Worm (Caenorhabditis elegans) whole organism, L1 larva: ENCODE measurements around the gene pqn-54.
A peak's percentile ranks its signal among the peaks of the same experiment; 100 is the strongest.

Source experiments
- C04F5.9 ChIP-seq: sonication (generic microtip); optimal IDR thresholded peaks from 2 replicates; lab custom pipeline; 2016; ENCODE audit warnings: missing genetic modification characterization, missing compliant biosample characterization
- C16A3.4 ChIP-seq: fragments of 150-350 bp; optimal IDR thresholded peaks from 2 replicates; lab custom pipeline; 2014; ENCODE audit warnings: missing biosample characterization, missing genetic modification characterization
- Y116A8C.19 ChIP-seq: sonication (generic microtip); optimal IDR thresholded peaks from 2 replicates; lab custom pipeline; 2016; ENCODE audit warnings: missing compliant biosample characterization, missing genetic modification characterization, borderline replicate concordance
- aha-1 ChIP-seq: fragments of 150-350 bp; optimal IDR thresholded peaks from 2 replicates; lab custom pipeline; 2014; ENCODE audit warnings: missing biosample characterization, missing genetic modification characterization
- alr-1 ChIP-seq: fragments of 200-800 bp; sonication (Bioruptor generic); optimal IDR thresholded peaks from 2 replicates; lab custom pipeline; 2018; ENCODE audit warnings: borderline replicate concordance, mild to moderate bottlenecking, missing genetic modification characterization, missing compliant biosample characterization
- ama-1 ChIP-seq: fragments of 150-350 bp; optimal IDR thresholded peaks from 2 replicates; lab custom pipeline; 2014
- blmp-1 ChIP-seq: fragments of 150-350 bp; optimal IDR thresholded peaks from 2 replicates; lab custom pipeline; 2014; ENCODE audit warnings: missing biosample characterization, missing genetic modification characterization
- ceh-63 ChIP-seq: fragments of 200-800 bp; sonication (Bioruptor generic); optimal IDR thresholded peaks from 2 replicates; lab custom pipeline; 2018; ENCODE audit warnings: mild to moderate bottlenecking, missing genetic modification characterization, missing compliant biosample characterization
- ceh-8 ChIP-seq: fragments of 200-800 bp; sonication (Bioruptor generic); optimal IDR thresholded peaks from 2 replicates; lab custom pipeline; 2018; ENCODE audit warnings: mild to moderate bottlenecking, missing genetic modification characterization, moderate library complexity, missing compliant biosample characterization
- ceh-88 ChIP-seq: fragments of 200-800 bp; sonication (Bioruptor generic); IDR thresholded peaks from 2 replicates; pipeline ENCODE4 v1.3.6; 2022; ENCODE audit warnings: missing genetic modification characterization, missing compliant biosample characterization
- ceh-90 ChIP-seq: sonication (generic microtip); optimal IDR thresholded peaks from 2 replicates; lab custom pipeline; 2016; ENCODE audit warnings: missing genetic modification characterization, missing compliant biosample characterization
- ces-1 ChIP-seq: fragments of 150-350 bp; optimal IDR thresholded peaks from 2 replicates; lab custom pipeline; 2014; ENCODE audit warnings: missing biosample characterization, missing genetic modification reagents, missing genetic modification characterization
- dsc-1 ChIP-seq: sonication (generic microtip); optimal IDR thresholded peaks from 2 replicates; lab custom pipeline; 2016; ENCODE audit warnings: mild to moderate bottlenecking, missing genetic modification characterization, missing compliant biosample characterization
- efl-3 ChIP-seq: fragments of 200-800 bp; sonication (Bioruptor generic); optimal IDR thresholded peaks from 2 replicates; lab custom pipeline; 2018; ENCODE audit warnings: mild to moderate bottlenecking, missing genetic modification characterization, missing compliant biosample characterization
- elt-2 ChIP-seq: sonication (generic microtip); optimal IDR thresholded peaks from 2 replicates; lab custom pipeline; 2016; ENCODE audit warnings: missing genetic modification characterization, mild to moderate bottlenecking, inconsistent platforms, missing compliant biosample characterization, missing genetic modification reagents
- ets-5 ChIP-seq: fragments of 200-800 bp; sonication (Bioruptor generic); IDR thresholded peaks from 2 replicates; pipeline ENCODE4 v1.3.6; 2022; ENCODE audit warnings: missing genetic modification characterization, missing compliant biosample characterization
- fkh-10 ChIP-seq: sonication (generic microtip); optimal IDR thresholded peaks from 2 replicates; lab custom pipeline; 2017; ENCODE audit warnings: missing biosample characterization, missing genetic modification reagents, missing genetic modification characterization
- fkh-4 ChIP-seq: sonication (generic microtip); optimal IDR thresholded peaks from 2 replicates; lab custom pipeline; 2016; ENCODE audit warnings: missing compliant biosample characterization, missing genetic modification characterization, borderline replicate concordance
- fos-1 ChIP-seq: fragments of 150-350 bp; optimal IDR thresholded peaks from 2 replicates; lab custom pipeline; 2014; ENCODE audit warnings: missing biosample characterization, missing genetic modification characterization
- hlh-17 ChIP-seq: fragments of 200-800 bp; sonication (Bioruptor generic); optimal IDR thresholded peaks from 2 replicates; lab custom pipeline; 2018; ENCODE audit warnings: missing genetic modification characterization, mild to moderate bottlenecking, missing compliant biosample characterization, moderate library complexity, borderline replicate concordance
- irx-1 ChIP-seq: sonication (generic microtip); optimal IDR thresholded peaks from 2 replicates; lab custom pipeline; 2016; ENCODE audit warnings: missing genetic modification characterization, missing compliant biosample characterization
- jun-1 ChIP-seq: fragments of 150-350 bp; optimal IDR thresholded peaks from 2 replicates; lab custom pipeline; 2014; ENCODE audit warnings: missing biosample characterization, missing genetic modification reagents, missing genetic modification characterization
- lin-13 ChIP-seq: fragments of 150-350 bp; optimal IDR thresholded peaks from 2 replicates; lab custom pipeline; 2014; ENCODE audit warnings: missing biosample characterization, missing genetic modification reagents, missing genetic modification characterization
- lin-14 ChIP-seq: fragments of 200-800 bp; sonication (Bioruptor generic); optimal IDR thresholded peaks from 2 replicates; lab custom pipeline; 2018; ENCODE audit warnings: mild to moderate bottlenecking, missing genetic modification characterization, moderate library complexity, missing compliant biosample characterization
- lir-3 ChIP-seq: sonication (generic microtip); optimal IDR thresholded peaks from 2 replicates; lab custom pipeline; 2016; ENCODE audit warnings: mild to moderate bottlenecking, missing genetic modification characterization, moderate library complexity, missing compliant biosample characterization; ENCODE audit not compliant: poor library complexity
- mab-9 ChIP-seq: fragments of 200-800 bp; sonication (Bioruptor generic); IDR thresholded peaks from 2 replicates; pipeline ENCODE4 v1.3.6; 2022; ENCODE audit warnings: missing genetic modification reagents, missing genetic modification characterization, missing compliant biosample characterization
- mef-2 ChIP-seq: fragments of 150-350 bp; optimal IDR thresholded peaks from 2 replicates; lab custom pipeline; 2014; ENCODE audit warnings: missing biosample characterization, missing genetic modification characterization
- nhr-11 ChIP-seq: fragments of 150-350 bp; optimal IDR thresholded peaks from 2 replicates; lab custom pipeline; 2014; ENCODE audit warnings: missing biosample characterization, missing genetic modification characterization
- nhr-12 ChIP-seq: sonication (generic microtip); optimal IDR thresholded peaks from 2 replicates; lab custom pipeline; 2017; ENCODE audit warnings: missing biosample characterization, missing genetic modification characterization
- nhr-19 ChIP-seq: fragments of 200-800 bp; sonication (Bioruptor generic); conservative IDR thresholded peaks from 2 replicates; pipeline ENCODE4 v1.3.6; 2022; ENCODE audit warnings: missing genetic modification characterization, missing compliant biosample characterization
- nhr-20 ChIP-seq: sonication (generic microtip); optimal IDR thresholded peaks from 2 replicates; lab custom pipeline; 2016; ENCODE audit warnings: mild to moderate bottlenecking, missing genetic modification characterization, missing compliant biosample characterization
- nhr-237 ChIP-seq: fragments of 150-350 bp; optimal IDR thresholded peaks from 2 replicates; lab custom pipeline; 2014; ENCODE audit warnings: missing biosample characterization, missing genetic modification characterization
- nhr-28 ChIP-seq: fragments of 150-350 bp; optimal IDR thresholded peaks from 2 replicates; lab custom pipeline; 2014; ENCODE audit warnings: missing biosample characterization, missing genetic modification characterization
- nhr-47 ChIP-seq: sonication (generic microtip); optimal IDR thresholded peaks from 2 replicates; lab custom pipeline; 2016; ENCODE audit warnings: mild to moderate bottlenecking, missing genetic modification characterization, moderate library complexity, missing compliant biosample characterization
- nhr-71 ChIP-seq: sonication (generic microtip); optimal IDR thresholded peaks from 2 replicates; lab custom pipeline; 2016; ENCODE audit warnings: mild to moderate bottlenecking, missing genetic modification characterization, moderate library complexity, missing compliant biosample characterization
- nhr-77 ChIP-seq: fragments of 150-350 bp; optimal IDR thresholded peaks from 2 replicates; lab custom pipeline; 2014; ENCODE audit warnings: missing biosample characterization, missing genetic modification characterization
- nhr-90 ChIP-seq: sonication (generic microtip); optimal IDR thresholded peaks from 2 replicates; lab custom pipeline; 2016; ENCODE audit warnings: mild to moderate bottlenecking, missing genetic modification characterization, missing compliant biosample characterization; ENCODE audit not compliant: poor library complexity
- pag-3 ChIP-seq: sonication (generic microtip); optimal IDR thresholded peaks from 2 replicates; lab custom pipeline; 2017; ENCODE audit warnings: missing genetic modification characterization, mild to moderate bottlenecking, missing compliant biosample characterization, antibody characterized with exemption, borderline replicate concordance; ENCODE audit not compliant: insufficient read depth
- pax-3 ChIP-seq: fragments of 200-800 bp; sonication (Bioruptor generic); optimal IDR thresholded peaks from 2 replicates; lab custom pipeline; 2018; ENCODE audit warnings: mild to moderate bottlenecking, missing genetic modification characterization, moderate library complexity, missing compliant biosample characterization
- pqm-1 ChIP-seq: sonication (generic microtip); optimal IDR thresholded peaks from 3 replicates; lab custom pipeline; 2017; ENCODE audit warnings: missing biosample characterization, missing genetic modification characterization
- snu-23 ChIP-seq: sonication (generic microtip); optimal IDR thresholded peaks from 2 replicates; lab custom pipeline; 2016; ENCODE audit warnings: missing genetic modification characterization, missing compliant biosample characterization
- sox-4 ChIP-seq: sonication (generic microtip); optimal IDR thresholded peaks from 2 replicates; lab custom pipeline; 2016; ENCODE audit warnings: missing genetic modification characterization, missing compliant biosample characterization
- sptf-1 ChIP-seq: fragments of 150-350 bp; optimal IDR thresholded peaks from 2 replicates; lab custom pipeline; 2014; ENCODE audit warnings: missing biosample characterization, missing genetic modification characterization
- sup-37 ChIP-seq: fragments of 200-800 bp; sonication (Bioruptor generic); optimal IDR thresholded peaks from 2 replicates; lab custom pipeline; 2018; ENCODE audit warnings: mild to moderate bottlenecking, missing genetic modification characterization, missing compliant biosample characterization
- tbx-2 ChIP-seq: sonication (generic microtip); optimal IDR thresholded peaks from 2 replicates; lab custom pipeline; 2016; ENCODE audit warnings: missing genetic modification characterization, missing compliant biosample characterization
- tlp-1 ChIP-seq: fragments of 150-350 bp; optimal IDR thresholded peaks from 2 replicates; lab custom pipeline; 2014; ENCODE audit warnings: missing biosample characterization, missing genetic modification characterization
- unc-30 ChIP-seq: sonication (generic microtip); optimal IDR thresholded peaks from 2 replicates; lab custom pipeline; 2017; ENCODE audit warnings: missing biosample characterization, missing genetic modification characterization
- xbp-1 ChIP-seq: sonication (generic microtip); optimal IDR thresholded peaks from 2 replicates; lab custom pipeline; 2016; ENCODE audit warnings: missing genetic modification characterization, missing compliant biosample characterization
- zag-1 ChIP-seq: fragments of 150-350 bp; optimal IDR thresholded peaks from 2 replicates; lab custom pipeline; 2014; ENCODE audit warnings: missing biosample characterization, missing genetic modification characterization
- zip-4 ChIP-seq: fragments of 200-800 bp; sonication (Bioruptor generic); optimal IDR thresholded peaks from 2 replicates; lab custom pipeline; 2018; ENCODE audit warnings: mild to moderate bottlenecking, missing genetic modification characterization, moderate library complexity, missing compliant biosample characterization
- ztf-4 ChIP-seq: fragments of 150-350 bp; optimal IDR thresholded peaks from 2 replicates; lab custom pipeline; 2014; ENCODE audit warnings: missing biosample characterization, missing genetic modification characterization

Gene pqn-54

DNA sequence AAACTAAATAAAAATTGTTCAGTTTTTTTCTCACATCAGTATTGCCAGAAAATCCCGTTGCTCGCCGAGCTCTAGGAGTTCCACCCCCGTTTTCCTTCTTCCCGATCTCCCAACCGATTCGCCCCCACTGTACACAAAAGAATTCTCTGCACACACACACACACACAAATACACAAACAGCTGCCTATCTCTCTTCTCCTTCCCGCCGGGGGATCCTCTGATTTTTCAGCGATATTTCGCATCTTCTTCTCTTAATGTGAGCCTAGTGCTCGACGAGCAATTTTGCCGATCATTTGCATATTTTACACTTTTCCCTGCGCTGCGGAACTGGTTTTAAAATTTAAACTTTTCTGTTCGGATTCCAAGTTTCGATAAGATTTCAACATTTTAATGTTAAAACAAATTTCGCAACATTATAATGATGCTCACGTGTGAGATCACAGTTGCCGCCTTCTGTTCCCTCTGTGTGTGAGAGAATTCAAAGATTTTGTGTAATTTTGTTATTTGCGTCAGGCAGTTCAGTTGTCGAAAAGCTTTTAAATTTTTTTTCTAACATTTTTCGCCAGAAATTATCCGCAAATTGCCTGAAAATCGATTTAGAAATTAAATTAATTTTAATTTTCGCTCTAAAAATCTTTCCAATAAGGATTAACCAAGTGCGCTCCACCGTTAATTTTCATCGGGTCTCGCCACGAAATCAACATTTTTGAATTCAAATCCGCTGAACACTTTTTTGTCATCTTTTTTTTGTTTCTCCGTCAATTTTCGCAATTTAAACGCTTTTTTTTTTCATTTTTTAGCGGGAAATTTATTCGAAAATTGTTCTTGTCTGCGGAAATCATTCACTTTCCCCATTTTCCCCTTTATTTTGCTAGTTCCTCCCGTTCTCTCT, 6.5 kb downstream of the pqn-54 start:
- TF ChIP-seq sup-37 (GFP tag; lab: Kevin White, UChicago) (peak; percentile 23), ets-5 (no peak), mab-9 (GFP tag; lab: Robert Waterston, UW) (no peak), ceh-88 (GFP tag; lab: Robert Waterston, UW) (peak; percentile 43; the same call in 1 of the 2 replicates), nhr-71 (peak; percentile 80), snu-23 (GFP tag; lab: Kevin White, UChicago) (peak; percentile 79), alr-1 (tag; lab: Kevin White, UChicago) (no peak), lir-3 (no peak), hlh-17 (no peak), nhr-77 (tag; lab: Kevin White, UChicago) (peak; percentile 30), nhr-20 (tag; lab: Kevin White, UChicago) (peak; percentile 76), fos-1 (tag; lab: Kevin White, UChicago) (no peak), zip-4 (GFP tag; lab: Kevin White, UChicago) (peak; percentile 21), C04F5.9 (tag; lab: Kevin White, UChicago) (no peak), pag-3 (tag; lab: Kevin White, UChicago) (peak; percentile 53), nhr-90 (tag; lab: Kevin White, UChicago) (peak; percentile 42), nhr-28 (tag; lab: Kevin White, UChicago) (no peak), zag-1 (tag; lab: Kevin White, UChicago) (peak; percentile 22), fkh-10 (GFP tag; lab: Kevin White, UChicago) (peak; percentile 31), dsc-1 (peak; percentile 69), sox-4 (no peak), ama-1 (lab: Kevin White, UChicago) (no peak), ceh-90 (no peak), ztf-4 (tag; lab: Kevin White, UChicago) (no peak), fkh-4 (tag; lab: Kevin White, UChicago) (no peak), irx-1 (tag; lab: Kevin White, UChicago) (peak; percentile 30), lin-14 (GFP tag; lab: Kevin White, UChicago) (peak; percentile 89), blmp-1 (peak; percentile 61), ces-1 (GFP tag; lab: Kevin White, UChicago) (no peak), aha-1 (tag; lab: Kevin White, UChicago) (no peak), xbp-1 (peak; percentile 60), nhr-47 (tag; lab: Kevin White, UChicago) (peak; percentile 83), Y116A8C.19 (tag; lab: Kevin White, UChicago) (no peak), pqm-1 (tag; lab: Kevin White, UChicago) (no peak), sptf-1 (no peak), nhr-237 (tag; lab: Kevin White, UChicago) (no peak), C16A3.4 (tag; lab: Kevin White, UChicago) (peak; percentile 72), elt-2 (tag; lab: Kevin White, UChicago) (no peak), pax-3 (tag; lab: Kevin White, UChicago) (no peak), tlp-1 (tag; lab: Kevin White, UChicago) (no peak), jun-1 (tag; lab: Kevin White, UChicago) (peak; percentile 46), tbx-2 (tag; lab: Kevin White, UChicago) (peak; percentile 69), mef-2 (no peak), lin-13 (GFP tag; lab: Kevin White, UChicago) (peak; percentile 84), unc-30 (tag; lab: Kevin White, UChicago) (peak; percentile 50), nhr-19 (GFP tag; lab: Robert Waterston, UW) (peak; percentile 60), efl-3 (GFP tag; lab: Kevin White, UChicago) (no peak), nhr-11 (tag; lab: Kevin White, UChicago) (no peak), ceh-8 (GFP tag; lab: Kevin White, UChicago) (peak; percentile 18), nhr-12 (tag; lab: Kevin White, UChicago) (no peak), ceh-63 (no peak)
